Fruit fly (Drosophila melanogaster) whole organism, embryonic: Measurements from ENCODE around the gene CG33784.

Experiments
- CG10274 ChIP-seq: fragments of 200-800 bp; sonication (Bioruptor generic); optimal IDR thresholded peaks from 3 replicates; lab custom pipeline; 2017; ENCODE audit warnings: missing biosample characterization, mild to moderate bottlenecking, missing genetic modification characterization
- CG10543 ChIP-seq: fragments of 200-800 bp; sonication (Bioruptor generic); optimal IDR thresholded peaks from 3 replicates; lab custom pipeline; 2017; ENCODE audit warnings: missing biosample characterization, mild to moderate bottlenecking, missing genetic modification characterization, moderate library complexity
- CG11456 ChIP-seq: fragments of 200-800 bp; sonication (Bioruptor generic); IDR thresholded peaks from 3 replicates; pipeline ENCODE4 v1.3.6; 2022; ENCODE audit warnings: missing biosample characterization, missing genetic modification characterization
- CG11696 ChIP-seq: fragments of 200-800 bp; sonication (Bioruptor generic); IDR thresholded peaks from 2 replicates; pipeline ENCODE4 v1.3.6; 2022; ENCODE audit warnings: missing biosample characterization, missing genetic modification characterization
- CG13296 ChIP-seq: fragments of 200-800 bp; sonication (Bioruptor generic); optimal IDR thresholded peaks from 3 replicates; lab custom pipeline; 2018; ENCODE audit warnings: missing biosample characterization, mild to moderate bottlenecking, missing genetic modification characterization
- CG15073 ChIP-seq: fragments of 200-800 bp; sonication (Bioruptor generic); optimal IDR thresholded peaks from 2 replicates; lab custom pipeline; 2016; ENCODE audit warnings: missing biosample characterization, missing genetic modification characterization
- CG16779 ChIP-seq: fragments of 200-800 bp; sonication (Bioruptor generic); IDR thresholded peaks from 2 replicates; pipeline ENCODE4 v1.3.6; 2022; ENCODE audit warnings: missing biosample characterization, missing genetic modification characterization
- CG18262 ChIP-seq: fragments of 200-800 bp; optimal IDR thresholded peaks from 3 replicates; lab custom pipeline; 2019; ENCODE audit warnings: missing biosample characterization, mild to moderate bottlenecking, missing genetic modification characterization, moderate library complexity
- CG18619 ChIP-seq: fragments of 200-800 bp; sonication (Bioruptor generic); optimal IDR thresholded peaks from 3 replicates; lab custom pipeline; 2017; ENCODE audit warnings: missing biosample characterization, mild to moderate bottlenecking, missing genetic modification characterization
- CG4282 ChIP-seq: fragments of 200-800 bp; sonication (Bioruptor generic); optimal IDR thresholded peaks from 2 replicates; lab custom pipeline; 2016; ENCODE audit warnings: missing biosample characterization, missing genetic modification characterization
- CG4854 ChIP-seq: fragments of 200-800 bp; sonication (Bioruptor generic); optimal IDR thresholded peaks from 2 replicates; lab custom pipeline; 2016; ENCODE audit warnings: missing biosample characterization, missing genetic modification characterization, inconsistent platforms
- CG5245 ChIP-seq: fragments of 200-800 bp; sonication (Bioruptor generic); optimal IDR thresholded peaks from 3 replicates; lab custom pipeline; 2016; ENCODE audit warnings: missing biosample characterization, missing genetic modification characterization
- CG8281 ChIP-seq: fragments of 200-800 bp; sonication (Bioruptor generic); optimal IDR thresholded peaks from 2 replicates; lab custom pipeline; 2018; ENCODE audit warnings: missing biosample characterization, mild to moderate bottlenecking, missing genetic modification characterization, moderate library complexity
- CG8478 ChIP-seq: fragments of >200 bp; optimal IDR thresholded peaks from 2 replicates; lab custom pipeline; 2018
- CG9727 ChIP-seq: fragments of 200-800 bp; sonication (Bioruptor generic); optimal IDR thresholded peaks from 3 replicates; lab custom pipeline; 2017; ENCODE audit warnings: missing biosample characterization, mild to moderate bottlenecking, missing genetic modification characterization
- CG9797 ChIP-seq: fragments of 200-800 bp; sonication (Bioruptor generic); optimal IDR thresholded peaks from 3 replicates; lab custom pipeline; 2018; ENCODE audit warnings: missing biosample characterization, mild to moderate bottlenecking, missing genetic modification characterization
- CG9932 ChIP-seq: fragments of 200-800 bp; sonication (Bioruptor generic); IDR thresholded peaks from 2 replicates; pipeline ENCODE4 v1.3.6; 2022; ENCODE audit warnings: missing biosample characterization, missing genetic modification characterization
- CHES-1-like ChIP-seq: fragments of 200-800 bp; sonication (Bioruptor generic); optimal IDR thresholded peaks from 2 replicates; lab custom pipeline; 2016; ENCODE audit warnings: missing biosample characterization, missing genetic modification characterization
- Dbx ChIP-seq: fragments of 200-800 bp; sonication (Bioruptor generic); IDR thresholded peaks from 3 replicates; pipeline ENCODE4 v1.3.6; 2022; ENCODE audit warnings: missing biosample characterization, missing genetic modification characterization
- Dip2 ChIP-seq: fragments of 200-800 bp; sonication (Bioruptor generic); IDR thresholded peaks from 2 replicates; pipeline ENCODE4 v1.3.6; 2022; ENCODE audit warnings: missing biosample characterization, missing genetic modification characterization
- Elba2 ChIP-seq: fragments of 200-800 bp; sonication (Bioruptor generic); optimal IDR thresholded peaks from 3 replicates; lab custom pipeline; 2016; ENCODE audit warnings: missing biosample characterization, missing genetic modification characterization
- H15 ChIP-seq: fragments of 200-800 bp; sonication (Bioruptor generic); IDR thresholded peaks from 3 replicates; pipeline ENCODE4 v1.3.6; 2022; ENCODE audit warnings: missing biosample characterization, missing genetic modification characterization
- Med ChIP-seq: fragments of 200-800 bp; sonication (Bioruptor generic); peaks from one replicate; lab custom pipeline; 2016; ENCODE audit warnings: missing biosample characterization, missing genetic modification characterization, mild to moderate bottlenecking, inconsistent platforms, moderate library complexity
- Myb ChIP-seq: fragments of 200-800 bp; sonication (Bioruptor generic); optimal IDR thresholded peaks from 2 replicates; lab custom pipeline; 2016; ENCODE audit warnings: missing biosample characterization, missing genetic modification characterization
- Side ChIP-seq: fragments of 200-800 bp; sonication (Bioruptor generic); optimal IDR thresholded peaks from 2 replicates; lab custom pipeline; 2016; ENCODE audit warnings: missing biosample characterization, missing genetic modification characterization
- YL-1 ChIP-seq: fragments of 200-800 bp; sonication (Bioruptor generic); optimal IDR thresholded peaks from 3 replicates; lab custom pipeline; 2017; ENCODE audit warnings: missing biosample characterization, mild to moderate bottlenecking, missing genetic modification characterization
- abd-A ChIP-seq: fragments of 200-800 bp; sonication (Bioruptor generic); optimal IDR thresholded peaks from 3 replicates; lab custom pipeline; 2019; ENCODE audit warnings: missing biosample characterization, mild to moderate bottlenecking, missing genetic modification characterization, moderate library complexity
- bab2 ChIP-seq: fragments of 200-800 bp; sonication (Bioruptor generic); optimal IDR thresholded peaks from 2 replicates; lab custom pipeline; 2016; ENCODE audit warnings: missing biosample characterization, missing genetic modification characterization
- cas ChIP-seq: fragments of 200-800 bp; sonication (Bioruptor generic); IDR thresholded peaks from 2 replicates; pipeline ENCODE4 v1.3.6; 2022; ENCODE audit warnings: missing biosample characterization, missing genetic modification characterization
- caup ChIP-seq: fragments of 200-800 bp; sonication (Bioruptor generic); optimal IDR thresholded peaks from 3 replicates; lab custom pipeline; 2017; ENCODE audit warnings: missing biosample characterization, mild to moderate bottlenecking, missing genetic modification characterization, moderate library complexity; ENCODE audit not compliant: severe bottlenecking
- dm ChIP-seq: fragments of 200-800 bp; sonication (Bioruptor generic); optimal IDR thresholded peaks from 3 replicates; lab custom pipeline; 2016; ENCODE audit warnings: missing biosample characterization, missing genetic modification characterization
- esg ChIP-seq: fragments of 200-800 bp; sonication (Bioruptor generic); conservative IDR thresholded peaks from 2 replicates; pipeline ENCODE4 v1.3.6; 2022; ENCODE audit warnings: missing biosample characterization, missing genetic modification characterization
- fd64A ChIP-seq: fragments of 200-800 bp; sonication (Bioruptor generic); optimal IDR thresholded peaks from 3 replicates; lab custom pipeline; 2018; ENCODE audit warnings: missing biosample characterization, mild to moderate bottlenecking, missing genetic modification characterization
- fu2 ChIP-seq: fragments of 200-800 bp; sonication (Bioruptor generic); optimal IDR thresholded peaks from 2 replicates; lab custom pipeline; 2016; ENCODE audit warnings: missing biosample characterization, missing genetic modification characterization
- lbe ChIP-seq: fragments of 200-800 bp; sonication (Bioruptor generic); optimal IDR thresholded peaks from 2 replicates; lab custom pipeline; 2016; ENCODE audit warnings: missing biosample characterization, mild to moderate bottlenecking, missing genetic modification characterization
- mam ChIP-seq: fragments of 200-800 bp; sonication (Bioruptor generic); optimal IDR thresholded peaks from 3 replicates; lab custom pipeline; 2016; ENCODE audit warnings: missing biosample characterization, missing genetic modification characterization
- nerfin-1 ChIP-seq: fragments of 200-800 bp; sonication (Bioruptor generic); optimal IDR thresholded peaks from 3 replicates; lab custom pipeline; 2019; ENCODE audit warnings: missing biosample characterization, mild to moderate bottlenecking, missing genetic modification characterization, moderate library complexity
- pfk ChIP-seq: fragments of 200-800 bp; sonication (Bioruptor generic); optimal IDR thresholded peaks from 2 replicates; lab custom pipeline; 2018; ENCODE audit warnings: missing biosample characterization, mild to moderate bottlenecking, missing genetic modification characterization, moderate library complexity
- pros ChIP-seq: fragments of 200-800 bp; sonication (Bioruptor generic); optimal IDR thresholded peaks from 3 replicates; lab custom pipeline; 2019; ENCODE audit warnings: missing biosample characterization, mild to moderate bottlenecking, missing genetic modification characterization, moderate library complexity
- pum ChIP-seq: fragments of 200-800 bp; sonication (Bioruptor generic); optimal IDR thresholded peaks from 2 replicates; lab custom pipeline; 2016; ENCODE audit warnings: missing biosample characterization, missing genetic modification characterization
- shn ChIP-seq: fragments of 200-800 bp; sonication (Bioruptor generic); optimal IDR thresholded peaks from 3 replicates; lab custom pipeline; 2016; ENCODE audit warnings: missing biosample characterization, missing genetic modification characterization
- sob ChIP-seq: fragments of 200-800 bp; sonication (Bioruptor generic); IDR thresholded peaks from 2 replicates; pipeline ENCODE4 v1.3.6; 2022; ENCODE audit warnings: missing biosample characterization, missing genetic modification characterization
- sr ChIP-seq: fragments of 200-800 bp; sonication (Bioruptor generic); IDR thresholded peaks from 3 replicates; pipeline ENCODE4 v1.3.6; 2022; ENCODE audit warnings: missing biosample characterization, missing genetic modification characterization
- ssp ChIP-seq: fragments of 200-800 bp; sonication (Bioruptor generic); IDR thresholded peaks from 2 replicates; pipeline ENCODE4 v1.3.6; 2022; ENCODE audit warnings: missing biosample characterization, missing genetic modification characterization
- sug ChIP-seq: fragments of 200-800 bp; optimal IDR thresholded peaks from 2 replicates; lab custom pipeline; 2019; ENCODE audit warnings: missing biosample characterization, mild to moderate bottlenecking, missing genetic modification characterization, moderate library complexity
- twi ChIP-seq: fragments of 200-800 bp; optimal IDR thresholded peaks from 2 replicates; lab custom pipeline; 2019; ENCODE audit warnings: missing biosample characterization, mild to moderate bottlenecking, missing genetic modification characterization, moderate library complexity
- unpg ChIP-seq: fragments of 200-800 bp; sonication (Bioruptor generic); optimal IDR thresholded peaks from 3 replicates; lab custom pipeline; 2018; ENCODE audit warnings: missing biosample characterization, mild to moderate bottlenecking, missing genetic modification characterization, moderate library complexity
- wor ChIP-seq: fragments of 200-800 bp; sonication (Bioruptor generic); IDR thresholded peaks from 2 replicates; pipeline ENCODE4 v1.3.6; 2022; ENCODE audit warnings: missing biosample characterization, missing genetic modification characterization
- zen2 ChIP-seq: fragments of 200-800 bp; sonication (Bioruptor generic); IDR thresholded peaks from 3 replicates; pipeline ENCODE4 v1.3.6; 2022; ENCODE audit warnings: missing biosample characterization, missing genetic modification characterization; ENCODE audit not compliant: partially characterized antibody
- zfh1 ChIP-seq: fragments of 200-800 bp; sonication (Bioruptor generic); IDR thresholded peaks from 3 replicates; pipeline ENCODE4 v1.3.6; 2022; ENCODE audit warnings: missing biosample characterization, missing genetic modification characterization

The CG33784 gene

DNA sequence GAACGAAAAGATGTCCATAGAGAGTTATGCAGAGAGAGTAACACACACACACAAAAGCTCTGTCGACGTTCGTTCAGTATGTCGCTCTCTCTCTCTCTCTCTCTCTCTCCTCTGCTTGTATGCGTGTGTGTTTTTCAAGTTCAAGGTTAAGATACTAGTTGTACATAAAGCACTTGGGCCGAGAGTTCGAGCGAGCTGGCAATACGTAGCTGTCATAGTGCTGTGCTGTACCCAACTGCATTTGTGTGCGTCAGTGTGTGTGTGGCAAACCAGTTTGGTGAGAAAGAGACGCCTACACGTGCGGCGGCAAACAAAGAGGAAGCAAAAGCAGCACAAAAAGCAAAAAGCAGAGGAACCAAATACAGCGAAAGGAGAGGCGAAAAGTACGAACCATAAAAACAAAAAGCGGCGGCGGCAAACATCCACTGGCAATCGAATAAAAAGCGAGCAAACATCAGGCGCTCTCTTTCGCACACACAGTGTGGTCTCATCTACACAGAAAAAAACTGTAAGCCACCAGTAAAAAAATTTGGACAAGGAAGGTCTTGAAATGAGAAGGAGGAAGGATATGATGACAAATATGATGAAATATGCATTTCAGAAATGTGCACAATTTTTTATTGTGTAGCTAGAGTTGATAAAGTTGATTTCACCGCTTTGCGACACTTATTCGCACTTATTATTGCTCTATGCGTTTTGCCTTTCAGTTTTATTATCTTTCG, 19.7 kb downstream of the CG33784 start (continued):
- TF ChIP-seq bab2 (GFP tag; lab: Kevin White, UChicago) (peak; percentile 52), Myb (peak; percentile 57), abd-A (tag; lab: Kevin White, UChicago) (peak; percentile 87), Side (peak; percentile 84), dm (GFP tag; lab: Kevin White, UChicago) (peak; percentile 32), zen2 (0 out of 3 replicates have a peak, but pooled peaks have one; percentile 11), twi (no peak), CG9727 (GFP tag; lab: Kevin White, UChicago) (peak; percentile 70), lbe (peak; percentile 82), H15 (peak; percentile 62; the same call in 1 of the 3 replicates), CG8281 (tag; lab: Kevin White, UChicago) (no peak), wor (0 out of 2 replicates have a peak, but pooled peaks have one; percentile 25), esg (GFP tag; lab: Robert Waterston, UW) (no peak; the same call in 1 of the 2 replicates), CG18619 (GFP tag; lab: Kevin White, UChicago) (peak; percentile 59), CG9797 (GFP tag; lab: Kevin White, UChicago) (no peak), Dbx (GFP tag; lab: Robert Waterston, UW) (peak; percentile 65; the same call in 2 of the 3 replicates), ssp (GFP tag; lab: Robert Waterston, UW) (peak; percentile 40; the same call in 1 of the 2 replicates), fu2 (GFP tag; lab: Kevin White, UChicago) (peak; percentile 59), CG10543 (no peak), CHES-1-like (GFP tag; lab: Kevin White, UChicago) (peak; percentile 67), CG5245 (GFP tag; lab: Kevin White, UChicago) (peak; percentile 12), zfh1 (GFP tag; lab: Robert Waterston, UW) (peak; percentile 66; the same call in 2 of the 3 replicates), CG16779 (0 out of 2 replicates have a peak, but pooled peaks have one; percentile 56), CG18262 (tag; lab: Kevin White, UChicago) (peak; percentile 24), Med (GFP tag; lab: Kevin White, UChicago) (peak; percentile 96), unpg (GFP tag; lab: Kevin White, UChicago) (peak; percentile 56), shn (GFP tag; lab: Kevin White, UChicago) (peak; percentile 31), CG4282 (no peak), pros (GFP tag; lab: Kevin White, UChicago) (peak; percentile 80), sr (GFP tag; lab: Robert Waterston, UW) (0 out of 3 replicates have a peak, but pooled peaks have one; percentile 51), sob (GFP tag; lab: Robert Waterston, UW) (peak; percentile 55; the same call in 1 of the 2 replicates), mam (GFP tag; lab: Kevin White, UChicago) (peak; percentile 78), pfk (no peak), Elba2 (GFP tag; lab: Kevin White, UChicago) (no peak), pum (GFP tag; lab: Kevin White, UChicago) (peak; percentile 41), YL-1 (GFP tag; lab: Kevin White, UChicago) (no peak), cas (GFP tag; lab: Robert Waterston, UW) (no peak), CG13296 (GFP tag; lab: Kevin White, UChicago) (no peak), sug (tag; lab: Kevin White, UChicago) (peak; percentile 46), CG4854 (GFP tag; lab: Kevin White, UChicago) (peak; percentile 45), CG10274 (GFP tag; lab: Kevin White, UChicago) (no peak), Dip2 (no peak), CG11696 (GFP tag; lab: Robert Waterston, UW) (peak; percentile 53; the same call in 1 of the 2 replicates), caup (GFP tag; lab: Kevin White, UChicago) (peak; percentile 41), CG8478 (lab: Kevin White, UChicago) (peak; percentile 96), fd64A (GFP tag; lab: Kevin White, UChicago) (no peak), CG15073 (no peak), CG9932 (GFP tag; lab: Robert Waterston, UW) (peak; percentile 67), CG11456 (GFP tag; lab: Robert Waterston, UW) (peak; percentile 78), nerfin-1 (tag; lab: Kevin White, UChicago) (no peak)
